Worm (Caenorhabditis elegans) whole organism, L4/young adult: ENCODE results near the gene C25E10.17.

Experiments used
- W03F9.2 ChIP-seq: fragments of 150-350 bp; optimal IDR thresholded peaks from 2 replicates; lab custom pipeline; 2014; ENCODE audit warnings: missing biosample characterization, missing genetic modification characterization
- dao-5 ChIP-seq: sonication (generic microtip); optimal IDR thresholded peaks from 2 replicates; lab custom pipeline; 2016; ENCODE audit warnings: missing genotype, missing genetic modification characterization, moderate library complexity, missing compliant biosample characterization
- him-1 ChIP-seq: sonication (generic microtip); optimal IDR thresholded peaks from 2 replicates; lab custom pipeline; 2016; ENCODE audit warnings: missing genotype, missing genetic modification reagents, missing genetic modification characterization, missing compliant biosample characterization

DNA sequence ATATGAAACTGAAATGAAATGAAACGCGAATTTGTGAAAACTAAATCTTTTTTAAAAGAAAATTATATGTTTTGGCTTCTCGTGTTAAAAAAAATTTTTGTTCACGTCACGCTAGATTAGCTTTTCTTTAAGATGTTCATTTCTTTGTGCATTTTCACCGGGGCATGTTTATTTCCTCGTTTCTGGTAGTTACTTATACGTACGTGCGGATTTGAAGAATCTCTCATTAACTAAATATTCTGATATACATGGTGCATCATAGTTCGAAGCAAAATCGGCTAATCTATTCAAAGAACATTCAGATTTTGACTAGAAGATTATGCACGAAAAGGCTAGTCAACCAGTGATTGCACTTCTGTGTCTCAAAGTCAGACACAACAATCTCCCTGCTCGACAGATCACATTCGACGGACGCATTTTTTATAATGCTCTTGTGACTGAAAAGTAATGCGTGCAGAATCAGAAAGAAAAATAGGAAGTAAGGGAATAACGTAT is at the start of gene C25E10.17:
- TF ChIP-seq him-1 (tag; lab: Kevin White, UChicago) (no peak), W03F9.2 (no peak), dao-5 (tag; lab: Kevin White, UChicago) (no peak)
